Worm (Caenorhabditis elegans) whole organism, L4 larva: ENCODE measurements around the gene C14C11.4.

Experiments
- Y5F2A.4 ChIP-seq: fragments of 200-800 bp; sonication (Bioruptor generic); optimal IDR thresholded peaks from 2 replicates; lab custom pipeline; 2018; ENCODE audit warnings: mild to moderate bottlenecking, missing genetic modification characterization, missing compliant biosample characterization
- ZK546.5 ChIP-seq, 2 experiments: sonication (generic microtip); optimal IDR thresholded peaks; 2 replicates each; lab custom pipeline; 2017; ENCODE audit warnings: missing biosample characterization in 2 of 2, missing genetic modification characterization in 2 of 2
- ama-1 ChIP-seq: fragments of 150-350 bp; optimal IDR thresholded peaks from 2 replicates; lab custom pipeline; 2014; ENCODE audit warnings: inconsistent platforms, mixed read lengths
- ceh-44 ChIP-seq: fragments of 200-800 bp; sonication (Bioruptor generic); IDR thresholded peaks from 2 replicates; pipeline ENCODE4 v1.3.6; 2022; ENCODE audit warnings: missing genetic modification reagents, missing genetic modification characterization, missing compliant biosample characterization
- daf-16 ChIP-seq, 3 experiments: sonication (generic microtip); optimal IDR thresholded peaks; 2 replicates each; lab custom pipeline; 2016 to 2017; ENCODE audit warnings: missing genetic modification characterization in 3 of 3, missing genetic modification reagents in 3 of 3, mild to moderate bottlenecking in 2 of 3, missing compliant biosample characterization in 2 of 3, missing biosample characterization in 1 of 3, moderate library complexity in 1 of 3
- dmd-6 ChIP-seq: fragments of 200-800 bp; sonication (Bioruptor generic); IDR thresholded peaks from 2 replicates; pipeline ENCODE4 v1.3.6; 2022; ENCODE audit warnings: missing genetic modification reagents, missing genetic modification characterization, missing compliant biosample characterization
- hlh-30 ChIP-seq: sonication (generic microtip); optimal IDR thresholded peaks from 2 replicates; lab custom pipeline; 2017; ENCODE audit warnings: antibody characterized with exemption, mild to moderate bottlenecking, missing genetic modification characterization, missing compliant biosample characterization; ENCODE audit not compliant: insufficient read depth
- lsy-2 ChIP-seq, 2 experiments: fragments of 150-350 bp in 1 of 2; sonication (generic microtip) in 1 of 2; optimal IDR thresholded peaks; 2 replicates each; lab custom pipeline; 2014 to 2017; ENCODE audit warnings: missing biosample characterization in 2 of 2, missing genetic modification characterization in 2 of 2
- madf-9 ChIP-seq: fragments of 200-800 bp; sonication (Bioruptor generic); conservative IDR thresholded peaks from 2 replicates; pipeline ENCODE4 v1.3.6; 2022; ENCODE audit warnings: missing genetic modification reagents, missing genetic modification characterization, missing compliant biosample characterization
- pha-4 ChIP-seq, 2 experiments: fragments of 150-350 bp in 1 of 2; fragments of 200-800 bp in 1 of 2; sonication (Bioruptor generic) in 1 of 2; IDR thresholded peaks in 1 of 2; optimal IDR thresholded peaks in 1 of 2; 2 replicates each; pipeline versions ENCODE4 v1.3.6 to Lab custom; 2014 to 2022; ENCODE audit warnings: missing genetic modification characterization in 2 of 2, missing genetic modification reagents in 2 of 2, missing biosample characterization in 1 of 2, missing compliant biosample characterization in 1 of 2
- unc-130 ChIP-seq: sonication (generic microtip); optimal IDR thresholded peaks from 2 replicates; lab custom pipeline; 2016; ENCODE audit warnings: missing genetic modification reagents, missing genetic modification characterization, missing compliant biosample characterization
- unc-39 ChIP-seq: sonication (generic microtip); optimal IDR thresholded peaks from 2 replicates; lab custom pipeline; 2017; ENCODE audit warnings: missing biosample characterization, missing genetic modification characterization

ce11 chrV:5672270-5672669 lies 24.9 kb downstream of the C14C11.4 start:
- TF ChIP-seq lsy-2 (tag; optimal IDR thresholded peaks at IDR 0.05; lab: Kevin White, UChicago), result no peak
- TF ChIP-seq ama-1, result no peak
- no peak for TF ChIP-seq unc-39 (tag; lab: Kevin White, UChicago)
- TF ChIP-seq ceh-44, result no peak
- no peak for TF ChIP-seq pha-4 (GFP tag; IDR thresholded peaks at IDR 0.05; lab: Robert Waterston, UW)
- TF ChIP-seq pha-4 (tag; optimal IDR thresholded peaks at IDR 0.05; lab: Kevin White, UChicago), result no peak
- no peak for TF ChIP-seq ZK546.5 (tag; optimal IDR thresholded peaks at IDR 0.05; lab: Kevin White, UChicago)
- TF ChIP-seq Y5F2A.4 (GFP tag; lab: Kevin White, UChicago), result no peak
- no peak for TF ChIP-seq hlh-30 (tag; lab: Kevin White, UChicago)
- TF ChIP-seq madf-9 (GFP tag; lab: Robert Waterston, UW), result no peak
- no peak for TF ChIP-seq daf-16 (GFP tag; optimal IDR thresholded peaks at IDR 0.05; lab: Kevin White, UChicago)
- TF ChIP-seq daf-16 (tag; optimal IDR thresholded peaks at IDR 0.05; lab: Kevin White, UChicago), result no peak
- no peak for TF ChIP-seq dmd-6 (GFP tag; lab: Robert Waterston, UW)
- no peak for TF ChIP-seq unc-130
